Fruit fly (Drosophila melanogaster) whole organism, embryonic: ENCODE results near the gene usp.

Source experiments
- ATbp ChIP-seq: fragments of 200-800 bp; sonication (Bioruptor generic); optimal IDR thresholded peaks from 2 replicates; lab custom pipeline; 2017; ENCODE audit warnings: missing biosample characterization, mild to moderate bottlenecking, missing genetic modification characterization, missing genetic modification reagents
- CG10321 ChIP-seq: fragments of 200-800 bp; sonication (Bioruptor generic); IDR thresholded peaks from 2 replicates; pipeline ENCODE4 v1.3.6; 2022; ENCODE audit warnings: missing biosample characterization, missing genetic modification characterization
- CG10366 ChIP-seq: fragments of 200-800 bp; sonication (Bioruptor generic); IDR thresholded peaks from 2 replicates; pipeline ENCODE4 v1.3.6; 2022; ENCODE audit warnings: missing biosample characterization, missing genetic modification characterization
- CG11456 ChIP-seq: fragments of 200-800 bp; sonication (Bioruptor generic); IDR thresholded peaks from 3 replicates; pipeline ENCODE4 v1.3.6; 2022; ENCODE audit warnings: missing biosample characterization, missing genetic modification characterization
- CG12104 ChIP-seq: fragments of 200-800 bp; sonication (Bioruptor generic); optimal IDR thresholded peaks from 3 replicates; lab custom pipeline; 2016; ENCODE audit warnings: missing biosample characterization, missing genetic modification characterization
- CG12236 ChIP-seq: fragments of 200-800 bp; sonication (Bioruptor generic); optimal IDR thresholded peaks from 2 replicates; lab custom pipeline; 2016; ENCODE audit warnings: missing biosample characterization, missing genetic modification characterization
- CG12769 ChIP-seq: fragments of 200-800 bp; sonication (Bioruptor generic); optimal IDR thresholded peaks from 2 replicates; lab custom pipeline; 2019; ENCODE audit warnings: missing biosample characterization, mild to moderate bottlenecking, missing genetic modification characterization, moderate library complexity
- CG13424 ChIP-seq: fragments of 200-800 bp; sonication (Bioruptor generic); optimal IDR thresholded peaks from 2 replicates; lab custom pipeline; 2019; ENCODE audit warnings: missing biosample characterization, mild to moderate bottlenecking, missing genetic modification characterization, moderate library complexity
- CG16779 ChIP-seq: fragments of 200-800 bp; sonication (Bioruptor generic); IDR thresholded peaks from 2 replicates; pipeline ENCODE4 v1.3.6; 2022; ENCODE audit warnings: missing biosample characterization, missing genetic modification characterization
- CG17328 ChIP-seq: fragments of 200-800 bp; sonication (Bioruptor generic); IDR thresholded peaks from 2 replicates; pipeline ENCODE4 v1.3.6; 2022; ENCODE audit warnings: missing biosample characterization, missing genetic modification characterization
- CG18619 ChIP-seq: fragments of 200-800 bp; sonication (Bioruptor generic); optimal IDR thresholded peaks from 3 replicates; lab custom pipeline; 2017; ENCODE audit warnings: missing biosample characterization, mild to moderate bottlenecking, missing genetic modification characterization
- CG2120 ChIP-seq: fragments of 200-800 bp; sonication (Bioruptor generic); optimal IDR thresholded peaks from 3 replicates; lab custom pipeline; 2016; ENCODE audit warnings: missing biosample characterization, missing genetic modification characterization
- CG30020 ChIP-seq: fragments of 200-800 bp; optimal IDR thresholded peaks from 2 replicates; lab custom pipeline; 2019; ENCODE audit warnings: missing biosample characterization, mild to moderate bottlenecking, missing genetic modification characterization, moderate library complexity
- CG31224 ChIP-seq: fragments of 200-800 bp; sonication (Bioruptor generic); IDR thresholded peaks from 2 replicates; pipeline ENCODE4 v1.3.6; 2022; ENCODE audit warnings: missing biosample characterization, missing genetic modification characterization
- CG4820 ChIP-seq: fragments of 200-800 bp; sonication (Bioruptor generic); optimal IDR thresholded peaks from 3 replicates; lab custom pipeline; 2016; ENCODE audit warnings: missing biosample characterization, missing genetic modification characterization
- CG7556 ChIP-seq: fragments of 200-800 bp; sonication (Bioruptor generic); optimal IDR thresholded peaks from 2 replicates; lab custom pipeline; 2017; ENCODE audit warnings: missing biosample characterization, mild to moderate bottlenecking, missing genetic modification characterization
- CG8359 ChIP-seq: fragments of 200-800 bp; sonication (Bioruptor generic); optimal IDR thresholded peaks from 2 replicates; lab custom pipeline; 2017; ENCODE audit warnings: missing biosample characterization, mild to moderate bottlenecking, missing genetic modification characterization, borderline replicate concordance
- CG9215 ChIP-seq: fragments of 200-800 bp; sonication (Bioruptor generic); IDR thresholded peaks from 2 replicates; pipeline ENCODE4 v1.3.6; 2022; ENCODE audit warnings: missing biosample characterization, missing genetic modification characterization
- Chrac-16 ChIP-seq: fragments of 200-800 bp; sonication (Bioruptor generic); optimal IDR thresholded peaks from 3 replicates; lab custom pipeline; 2016; ENCODE audit warnings: missing biosample characterization, missing genetic modification characterization
- D19A ChIP-seq: fragments of 200-800 bp; optimal IDR thresholded peaks from 3 replicates; lab custom pipeline; 2019; ENCODE audit warnings: missing biosample characterization, mild to moderate bottlenecking, missing genetic modification characterization, moderate library complexity
- ERR ChIP-seq: fragments of 200-800 bp; sonication (Bioruptor generic); optimal IDR thresholded peaks from 2 replicates; lab custom pipeline; 2016; ENCODE audit warnings: missing biosample characterization, missing genetic modification characterization
- Gsc ChIP-seq: fragments of 200-800 bp; sonication (Bioruptor generic); IDR thresholded peaks from 2 replicates; pipeline ENCODE4 v1.3.6; 2022; ENCODE audit warnings: missing biosample characterization, missing genetic modification characterization
- HHEX ChIP-seq: fragments of 200-800 bp; sonication (Bioruptor generic); optimal IDR thresholded peaks from 3 replicates; lab custom pipeline; 2017; ENCODE audit warnings: missing biosample characterization, mild to moderate bottlenecking, missing genetic modification characterization, missing genetic modification reagents
- HLH54F ChIP-seq: fragments of 200-800 bp; sonication (Bioruptor generic); optimal IDR thresholded peaks from 3 replicates; lab custom pipeline; 2016; ENCODE audit warnings: missing biosample characterization, missing genetic modification characterization
- Hr51 ChIP-seq, 2 experiments: fragments of 200-800 bp; sonication (Bioruptor generic); optimal IDR thresholded peaks; 2 replicates in 1 of 2; 3 replicates in 1 of 2; lab custom pipeline; 2016 to 2018; ENCODE audit warnings: missing biosample characterization in 2 of 2, missing genetic modification characterization in 2 of 2, mild to moderate bottlenecking in 1 of 2, moderate library complexity in 1 of 2
- Kr ChIP-seq: fragments of 200-800 bp; sonication (Bioruptor generic); optimal IDR thresholded peaks from 2 replicates; lab custom pipeline; 2017; ENCODE audit warnings: missing biosample characterization, mild to moderate bottlenecking, missing genetic modification characterization
- Lim3 ChIP-seq: fragments of 200-800 bp; sonication (Bioruptor generic); IDR thresholded peaks from 2 replicates; pipeline ENCODE4 v1.3.6; 2022; ENCODE audit warnings: missing biosample characterization, missing genetic modification characterization
- Ptx1 ChIP-seq: fragments of 200-800 bp; sonication (Bioruptor generic); IDR thresholded peaks from 2 replicates; pipeline ENCODE4 v1.3.6; 2022; ENCODE audit warnings: missing biosample characterization, missing genetic modification characterization
- Sox102F ChIP-seq: fragments of 200-800 bp; sonication (Bioruptor generic); optimal IDR thresholded peaks from 2 replicates; lab custom pipeline; 2018; ENCODE audit warnings: missing biosample characterization, mild to moderate bottlenecking, missing genetic modification characterization, moderate library complexity
- ac ChIP-seq: fragments of 200-800 bp; sonication (Bioruptor generic); optimal IDR thresholded peaks from 3 replicates; lab custom pipeline; 2017; ENCODE audit warnings: missing biosample characterization, mild to moderate bottlenecking, missing genetic modification characterization
- bowl ChIP-seq: fragments of 200-800 bp; sonication (Bioruptor generic); IDR thresholded peaks from 2 replicates; pipeline ENCODE4 v1.3.6; 2022; ENCODE audit warnings: missing biosample characterization, missing genetic modification characterization
- bsh ChIP-seq, 2 experiments: fragments of 200-800 bp; sonication (Bioruptor generic); optimal IDR thresholded peaks; 2 replicates each; lab custom pipeline; 2017 to 2018; ENCODE audit warnings: mild to moderate bottlenecking in 2 of 2, missing biosample characterization in 2 of 2, missing genetic modification characterization in 2 of 2, moderate library complexity in 1 of 2
- chif ChIP-seq, 2 experiments: fragments of 200-800 bp; sonication (Bioruptor generic); optimal IDR thresholded peaks; 3 replicates each; lab custom pipeline; 2016; ENCODE audit warnings: missing biosample characterization in 2 of 2, missing genetic modification characterization in 2 of 2
- chm ChIP-seq: fragments of 200-800 bp; sonication (Bioruptor generic); IDR thresholded peaks from 2 replicates; pipeline ENCODE4 v1.3.6; 2022; ENCODE audit warnings: missing biosample characterization, missing genetic modification characterization
- hkb ChIP-seq, 2 experiments: fragments of 200-800 bp in 1 of 2; fragments of >200 bp in 1 of 2; sonication (Bioruptor generic) in 1 of 2; IDR thresholded peaks in 1 of 2; optimal IDR thresholded peaks in 1 of 2; 2 replicates each; pipeline versions ENCODE4 v1.3.6 to Lab custom; 2017 to 2022; ENCODE audit warnings: missing biosample characterization in 1 of 2, missing genetic modification characterization in 1 of 2
- jigr1 ChIP-seq: fragments of 200-800 bp; sonication (Bioruptor generic); IDR thresholded peaks from 3 replicates; pipeline ENCODE4 v1.3.6; 2022; ENCODE audit warnings: missing biosample characterization, missing genetic modification characterization
- mam ChIP-seq: fragments of 200-800 bp; sonication (Bioruptor generic); optimal IDR thresholded peaks from 3 replicates; lab custom pipeline; 2016; ENCODE audit warnings: missing biosample characterization, missing genetic modification characterization
- nmo ChIP-seq: fragments of 200-800 bp; sonication (Bioruptor generic); optimal IDR thresholded peaks from 2 replicates; lab custom pipeline; 2018; ENCODE audit warnings: missing biosample characterization, mild to moderate bottlenecking, missing genetic modification characterization, moderate library complexity
- pan ChIP-seq, 4 experiments: fragments of >200 bp in 3 of 4; fragments of 200-800 bp in 1 of 4; sonication (Bioruptor generic) in 1 of 4; optimal IDR thresholded peaks in 3 of 4; IDR thresholded peaks in 1 of 4; 2 replicates each; pipeline versions ENCODE4 v1.3.6 to Lab custom; 2017 to 2022; ENCODE audit warnings: missing biosample characterization in 2 of 4, missing genetic modification characterization in 2 of 4, mixed read lengths in 1 of 4
- pnt ChIP-seq: fragments of 200-800 bp; sonication (Bioruptor generic); optimal IDR thresholded peaks from 3 replicates; lab custom pipeline; 2016; ENCODE audit warnings: missing biosample characterization, missing genetic modification characterization
- sd ChIP-seq: fragments of 200-800 bp; sonication (Bioruptor generic); optimal IDR thresholded peaks from 3 replicates; lab custom pipeline; 2018; ENCODE audit warnings: missing biosample characterization, mild to moderate bottlenecking, missing genetic modification characterization, moderate library complexity
- sens ChIP-seq: fragments of 200-800 bp; sonication (Bioruptor generic); peaks from one replicate; lab custom pipeline; 2016; ENCODE audit warnings: missing biosample characterization, missing genetic modification characterization
- shn ChIP-seq: fragments of 200-800 bp; sonication (Bioruptor generic); optimal IDR thresholded peaks from 3 replicates; lab custom pipeline; 2016; ENCODE audit warnings: missing biosample characterization, missing genetic modification characterization
- sim ChIP-seq: fragments of 200-800 bp; sonication (Bioruptor generic); IDR thresholded peaks from 2 replicates; pipeline ENCODE4 v1.3.6; 2022; ENCODE audit warnings: missing biosample characterization, missing genetic modification characterization
- stc ChIP-seq: fragments of 200-800 bp; sonication (Bioruptor generic); IDR thresholded peaks from 2 replicates; pipeline ENCODE4 v1.3.6; 2022; ENCODE audit warnings: missing biosample characterization, missing genetic modification characterization
- trh ChIP-seq: fragments of 200-800 bp; sonication (Bioruptor generic); optimal IDR thresholded peaks from 2 replicates; lab custom pipeline; 2016; ENCODE audit warnings: missing biosample characterization, missing genetic modification characterization
- wor ChIP-seq: fragments of 200-800 bp; sonication (Bioruptor generic); IDR thresholded peaks from 2 replicates; pipeline ENCODE4 v1.3.6; 2022; ENCODE audit warnings: missing biosample characterization, missing genetic modification characterization
- zfh1 ChIP-seq: fragments of 200-800 bp; sonication (Bioruptor generic); IDR thresholded peaks from 3 replicates; pipeline ENCODE4 v1.3.6; 2022; ENCODE audit warnings: missing biosample characterization, missing genetic modification characterization

usp gene

DNA sequence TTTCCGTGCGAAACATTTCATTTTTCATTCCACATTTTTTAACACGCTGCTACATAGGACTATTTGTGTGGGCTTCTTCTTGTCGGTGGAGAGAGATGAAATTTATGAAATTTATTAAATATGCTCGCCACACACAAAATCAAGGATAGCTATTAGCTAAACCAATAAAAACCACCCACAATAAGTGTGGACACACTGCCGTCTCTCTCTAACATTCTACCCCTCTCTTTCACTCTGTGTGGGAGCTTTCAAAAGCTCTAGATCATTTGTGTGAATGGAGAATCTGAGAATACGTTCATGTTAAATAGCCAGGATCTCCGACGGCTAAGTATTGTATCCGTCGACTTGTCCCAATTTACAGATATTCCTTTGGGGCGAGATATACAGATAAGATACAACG is 4.5 kb downstream of the usp start (continued):
- TF ChIP-seq Gsc (GFP tag; lab: Robert Waterston, UW) (no peak), ac (GFP tag; lab: Kevin White, UChicago) (no peak), Kr (GFP tag; lab: Kevin White, UChicago) (no peak), bowl (no peak), chif (GFP tag; optimal IDR thresholded peaks at IDR 0.05; lab: Kevin White, UChicago) (no peak), Chrac-16 (no peak), CG10321 (GFP tag; lab: Robert Waterston, UW) (peak; percentile 77), CG11456 (GFP tag; lab: Robert Waterston, UW) (no peak), CG8359 (GFP tag; lab: Kevin White, UChicago) (no peak), CG12236 (GFP tag; lab: Kevin White, UChicago) (no peak), wor (GFP tag; lab: Robert Waterston, UW) (no peak), sd (tag; lab: Kevin White, UChicago) (peak; percentile 22), sens (peak; percentile 58), CG17328 (GFP tag; lab: Robert Waterston, UW) (no peak), CG12769 (tag; lab: Kevin White, UChicago) (peak; percentile 5)

DNA sequence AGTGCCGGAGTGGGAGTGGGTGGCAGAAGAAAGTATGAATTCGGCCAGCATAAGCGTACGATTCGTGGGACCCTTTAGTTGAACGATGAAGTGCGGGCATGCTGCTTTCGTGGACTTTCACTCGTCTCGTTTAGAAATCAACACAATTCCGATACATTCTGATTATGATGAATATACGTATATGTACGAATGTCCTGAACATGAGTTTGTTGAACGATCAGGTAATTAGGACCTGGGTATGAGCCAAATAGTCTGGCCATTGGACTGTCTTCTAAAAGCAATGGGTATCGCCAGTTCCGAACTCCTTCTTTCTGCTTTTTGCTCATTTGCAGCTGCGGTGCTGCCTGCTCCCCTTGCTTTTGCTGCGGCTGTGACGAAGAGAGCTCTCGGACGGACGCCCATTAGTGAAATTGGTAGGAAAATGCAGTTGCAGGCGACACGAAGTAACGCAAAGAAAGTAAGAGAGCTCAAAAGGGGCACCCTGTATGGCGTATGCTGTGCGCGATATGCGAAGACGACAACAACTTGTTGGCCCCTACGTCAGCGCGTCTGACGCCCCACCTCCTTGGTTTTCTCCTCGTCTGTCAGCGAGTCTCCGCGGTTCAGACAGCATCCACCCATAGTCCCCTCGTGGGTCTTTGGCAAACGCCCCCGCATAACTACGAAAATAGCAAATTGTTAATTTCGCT is 5.2 kb downstream of the usp start:
- TF ChIP-seq ATbp (GFP tag; lab: Kevin White, UChicago) (peak; percentile 19), Ptx1 (GFP tag; lab: Robert Waterston, UW) (peak; percentile 18; the same call in 1 of the 2 replicates), Hr51 (GFP tag; optimal IDR thresholded peaks at IDR 0.05; lab: Kevin White, UChicago) (peak in 1 of 2 experiments; percentile 30), CG30020 (tag; lab: Kevin White, UChicago) (no peak), ERR (GFP tag; lab: Kevin White, UChicago) (no peak), CG2120 (GFP tag; lab: Kevin White, UChicago) (peak; percentile 24), bsh (GFP tag; optimal IDR thresholded peaks at IDR 0.05; lab: Kevin White, UChicago) (peak in 1 of 2 experiments; percentile 13), Lim3 (GFP tag; lab: Robert Waterston, UW) (no peak), CG13424 (tag; lab: Kevin White, UChicago) (peak; percentile 13), HHEX (GFP tag; lab: Kevin White, UChicago) (no peak), nmo (GFP tag; lab: Kevin White, UChicago) (peak; percentile 30), chif (GFP tag; optimal IDR thresholded peaks at IDR 0.05; lab: Kevin White, UChicago) (peak in 1 of 2 experiments; percentile 25), CG7556 (GFP tag; lab: Kevin White, UChicago) (peak; percentile 2), CG9215 (peak; percentile 28; the same call in 1 of the 2 replicates), CG16779 (GFP tag; lab: Robert Waterston, UW) (no peak), Sox102F (GFP tag; lab: Kevin White, UChicago) (peak; percentile 41), jigr1 (GFP tag; lab: Robert Waterston, UW) (no peak), CG10366 (GFP tag; lab: Robert Waterston, UW) (peak; percentile 60), mam (GFP tag; lab: Kevin White, UChicago) (peak; percentile 7), CG4820 (GFP tag; lab: Kevin White, UChicago) (no peak), sim (GFP tag; lab: Robert Waterston, UW) (no peak), stc (no peak), D19A (tag; lab: Kevin White, UChicago) (peak; percentile 5), shn (peak; percentile 17), zfh1 (GFP tag; lab: Robert Waterston, UW) (0 out of 3 replicates have a peak, but pooled peaks have one; percentile 15), pan (optimal IDR thresholded peaks at IDR 0.05; lab: Kevin White, UChicago) (peak in 1 of 2 experiments; percentile 14), pan (GFP tag; optimal IDR thresholded peaks at IDR 0.05 in 1 of 2, IDR thresholded peaks at IDR 0.05 in 1 of 2) (no peak), CG31224 (GFP tag; lab: Robert Waterston, UW) (0 out of 2 replicates have a peak, but pooled peaks have one; percentile 4), pnt (GFP tag; lab: Kevin White, UChicago) (peak; percentile 31), hkb (optimal IDR thresholded peaks at IDR 0.05; lab: Kevin White, UChicago) (no peak), hkb (GFP tag; IDR thresholded peaks at IDR 0.05; lab: Robert Waterston, UW) (0 out of 2 replicates have a peak, but pooled peaks have one; percentile 15), HLH54F (GFP tag; lab: Kevin White, UChicago) (peak; percentile 14), CG12104 (GFP tag; lab: Kevin White, UChicago) (no peak), CG18619 (GFP tag; lab: Kevin White, UChicago) (no peak), trh (no peak), chm (GFP tag; lab: Robert Waterston, UW) (0 out of 2 replicates have a peak, but pooled peaks have one; percentile 14)
